Fruit fly (Drosophila melanogaster) whole organism, embryonic: ENCODE results near the gene osk.
A peak's percentile ranks its signal among the peaks of the same experiment; 100 is the strongest.

Experiments
- Aef1 ChIP-seq: fragments of 200-800 bp; sonication (Bioruptor generic); IDR thresholded peaks from 3 replicates; pipeline ENCODE4 v1.3.6; 2022; ENCODE audit warnings: missing biosample characterization, missing genetic modification characterization
- Antp ChIP-seq: fragments of 200-800 bp; sonication (Bioruptor generic); optimal IDR thresholded peaks from 3 replicates; lab custom pipeline; 2016; ENCODE audit warnings: missing biosample characterization, missing genetic modification characterization
- Awh ChIP-seq: fragments of 200-800 bp; sonication (Bioruptor generic); IDR thresholded peaks from 2 replicates; pipeline ENCODE4, ENCODE4 v1.3.6; 2022; ENCODE audit warnings: missing biosample characterization, missing genetic modification characterization
- B-H1 ChIP-seq: fragments of 200-800 bp; sonication (Bioruptor generic); IDR thresholded peaks from 3 replicates; pipeline ENCODE4 v1.3.6; 2022; ENCODE audit warnings: missing biosample characterization, missing genetic modification characterization
- CG10565 ChIP-seq: fragments of 200-800 bp; sonication (Bioruptor generic); optimal IDR thresholded peaks from 3 replicates; lab custom pipeline; 2016; ENCODE audit warnings: missing biosample characterization, mild to moderate bottlenecking, missing genetic modification characterization
- CG11085 ChIP-seq: fragments of 200-800 bp; sonication (Bioruptor generic); IDR thresholded peaks from 2 replicates; pipeline ENCODE4 v1.3.6; 2022; ENCODE audit warnings: missing biosample characterization, missing genetic modification characterization
- CG11093 ChIP-seq: fragments of 200-800 bp; sonication (Bioruptor generic); IDR thresholded peaks from 3 replicates; pipeline ENCODE4 v1.3.6; 2022; ENCODE audit warnings: missing biosample characterization, missing genetic modification characterization
- CG14014 ChIP-seq: fragments of 200-800 bp; sonication (Bioruptor generic); IDR thresholded peaks from 2 replicates; pipeline ENCODE4 v1.3.6; 2022; ENCODE audit warnings: missing biosample characterization, missing genetic modification characterization
- CG17568 ChIP-seq: fragments of 200-800 bp; sonication (Bioruptor generic); optimal IDR thresholded peaks from 2 replicates; lab custom pipeline; 2018; ENCODE audit warnings: missing biosample characterization, mild to moderate bottlenecking, missing genetic modification characterization, moderate library complexity
- CG2129 ChIP-seq: fragments of 200-800 bp; sonication (Bioruptor generic); IDR thresholded peaks from 2 replicates; pipeline ENCODE4 v1.3.6; 2022; ENCODE audit warnings: missing biosample characterization, missing genetic modification characterization; ENCODE audit not compliant: partially characterized antibody
- CG31224 ChIP-seq: fragments of 200-800 bp; sonication (Bioruptor generic); IDR thresholded peaks from 2 replicates; pipeline ENCODE4 v1.3.6; 2022; ENCODE audit warnings: missing biosample characterization, missing genetic modification characterization
- CG4328 ChIP-seq: fragments of 200-800 bp; sonication (Bioruptor generic); optimal IDR thresholded peaks from 3 replicates; lab custom pipeline; 2017; ENCODE audit warnings: missing biosample characterization, missing genetic modification reagents, missing genetic modification characterization
- CG5245 ChIP-seq: fragments of 200-800 bp; sonication (Bioruptor generic); optimal IDR thresholded peaks from 3 replicates; lab custom pipeline; 2016; ENCODE audit warnings: missing biosample characterization, missing genetic modification characterization
- CG6683 ChIP-seq: fragments of 200-800 bp; sonication (Bioruptor generic); optimal IDR thresholded peaks from 2 replicates; lab custom pipeline; 2017; ENCODE audit warnings: missing biosample characterization, mild to moderate bottlenecking, missing genetic modification characterization, missing genetic modification reagents
- CG8281 ChIP-seq: fragments of 200-800 bp; sonication (Bioruptor generic); optimal IDR thresholded peaks from 2 replicates; lab custom pipeline; 2018; ENCODE audit warnings: missing biosample characterization, mild to moderate bottlenecking, missing genetic modification characterization, moderate library complexity
- CG8388 ChIP-seq: fragments of 200-800 bp; sonication (Bioruptor generic); optimal IDR thresholded peaks from 2 replicates; lab custom pipeline; 2019; ENCODE audit warnings: missing biosample characterization, mild to moderate bottlenecking, missing genetic modification characterization, moderate library complexity
- CG8765 ChIP-seq: fragments of 200-800 bp; sonication (Bioruptor generic); IDR thresholded peaks from 2 replicates; pipeline ENCODE4 v1.3.6; 2022; ENCODE audit warnings: missing biosample characterization, missing genetic modification characterization
- CG8924 ChIP-seq: fragments of 200-800 bp; optimal IDR thresholded peaks from 3 replicates; lab custom pipeline; 2019; ENCODE audit warnings: missing biosample characterization, mild to moderate bottlenecking, missing genetic modification characterization, moderate library complexity
- CG9797 ChIP-seq: fragments of 200-800 bp; sonication (Bioruptor generic); optimal IDR thresholded peaks from 3 replicates; lab custom pipeline; 2018; ENCODE audit warnings: missing biosample characterization, mild to moderate bottlenecking, missing genetic modification characterization
- CrebB ChIP-seq: fragments of 200-800 bp; sonication (Bioruptor generic); optimal IDR thresholded peaks from 3 replicates; lab custom pipeline; 2018; ENCODE audit warnings: missing biosample characterization, mild to moderate bottlenecking, missing genetic modification characterization
- Dad ChIP-seq: fragments of 200-800 bp; sonication (Bioruptor generic); optimal IDR thresholded peaks from 3 replicates; lab custom pipeline; 2016; ENCODE audit warnings: missing biosample characterization, missing genetic modification characterization
- E2f1 ChIP-seq: fragments of 200-800 bp; sonication (Bioruptor generic); IDR thresholded peaks from 2 replicates; pipeline ENCODE4 v1.3.6; 2022; ENCODE audit warnings: missing biosample characterization, missing genetic modification characterization
- Hmx ChIP-seq: fragments of 200-800 bp; sonication (Bioruptor generic); optimal IDR thresholded peaks from 2 replicates; lab custom pipeline; 2016; ENCODE audit warnings: missing biosample characterization, missing genetic modification characterization
- Lhr ChIP-seq: fragments of 200-800 bp; sonication (Bioruptor generic); optimal IDR thresholded peaks from 3 replicates; lab custom pipeline; 2017; ENCODE audit warnings: mild to moderate bottlenecking, missing biosample characterization, missing genetic modification reagents, missing genetic modification characterization
- Oli ChIP-seq: fragments of 200-800 bp; sonication (Bioruptor generic); optimal IDR thresholded peaks from 2 replicates; lab custom pipeline; 2018; ENCODE audit warnings: missing biosample characterization, mild to moderate bottlenecking, missing genetic modification characterization, moderate library complexity
- Optix ChIP-seq: fragments of 200-800 bp; sonication (Bioruptor generic); IDR thresholded peaks from 3 replicates; pipeline ENCODE4 v1.3.6; 2022; ENCODE audit warnings: missing biosample characterization, missing genetic modification characterization
- Ptx1 ChIP-seq: fragments of 200-800 bp; sonication (Bioruptor generic); IDR thresholded peaks from 2 replicates; pipeline ENCODE4 v1.3.6; 2022; ENCODE audit warnings: missing biosample characterization, missing genetic modification characterization
- Sox102F ChIP-seq: fragments of 200-800 bp; sonication (Bioruptor generic); optimal IDR thresholded peaks from 2 replicates; lab custom pipeline; 2018; ENCODE audit warnings: missing biosample characterization, mild to moderate bottlenecking, missing genetic modification characterization, moderate library complexity
- YL-1 ChIP-seq: fragments of 200-800 bp; sonication (Bioruptor generic); optimal IDR thresholded peaks from 3 replicates; lab custom pipeline; 2017; ENCODE audit warnings: missing biosample characterization, mild to moderate bottlenecking, missing genetic modification characterization
- cad ChIP-seq: fragments of >200 bp; optimal IDR thresholded peaks from 2 replicates; lab custom pipeline; 2017; ENCODE audit warnings: missing biosample characterization, missing genetic modification characterization
- chif ChIP-seq, 2 experiments: fragments of 200-800 bp; sonication (Bioruptor generic); optimal IDR thresholded peaks; 3 replicates each; lab custom pipeline; 2016; ENCODE audit warnings: missing biosample characterization in 2 of 2, missing genetic modification characterization in 2 of 2
- disco-r ChIP-seq: fragments of 200-800 bp; sonication (Bioruptor generic); optimal IDR thresholded peaks from 2 replicates; lab custom pipeline; 2016; ENCODE audit warnings: missing biosample characterization, missing genetic modification characterization
- dysf ChIP-seq: fragments of 200-800 bp; sonication (Bioruptor generic); IDR thresholded peaks from 3 replicates; pipeline ENCODE4 v1.3.6; 2022; ENCODE audit warnings: missing biosample characterization, missing genetic modification characterization
- gce ChIP-seq: fragments of 200-800 bp; sonication (Bioruptor generic); IDR thresholded peaks from 3 replicates; pipeline ENCODE4 v1.3.6; 2022; ENCODE audit warnings: missing biosample characterization, missing genetic modification characterization
- grau ChIP-seq: fragments of 200-800 bp; optimal IDR thresholded peaks from 3 replicates; lab custom pipeline; 2019; ENCODE audit warnings: missing biosample characterization, mild to moderate bottlenecking, missing genetic modification characterization, moderate library complexity
- gsb-n ChIP-seq: fragments of 200-800 bp; sonication (Bioruptor generic); optimal IDR thresholded peaks from 3 replicates; lab custom pipeline; 2018; ENCODE audit warnings: missing biosample characterization, mild to moderate bottlenecking, missing genetic modification characterization
- hkb ChIP-seq, 2 experiments: fragments of 200-800 bp in 1 of 2; fragments of >200 bp in 1 of 2; sonication (Bioruptor generic) in 1 of 2; IDR thresholded peaks in 1 of 2; optimal IDR thresholded peaks in 1 of 2; 2 replicates each; pipeline versions ENCODE4 v1.3.6 to Lab custom; 2017 to 2022; ENCODE audit warnings: missing biosample characterization in 1 of 2, missing genetic modification characterization in 1 of 2
- jigr1 ChIP-seq: fragments of 200-800 bp; sonication (Bioruptor generic); IDR thresholded peaks from 3 replicates; pipeline ENCODE4 v1.3.6; 2022; ENCODE audit warnings: missing biosample characterization, missing genetic modification characterization
- mld ChIP-seq: fragments of 200-800 bp; sonication (Bioruptor generic); IDR thresholded peaks from 3 replicates; pipeline ENCODE4 v1.3.6; 2022; ENCODE audit warnings: missing biosample characterization, missing genetic modification characterization; ENCODE audit not compliant: partially characterized antibody
- nau ChIP-seq: fragments of 200-800 bp; sonication (Bioruptor generic); optimal IDR thresholded peaks from 3 replicates; lab custom pipeline; 2017; ENCODE audit warnings: missing biosample characterization, mild to moderate bottlenecking, missing genetic modification characterization, missing genetic modification reagents
- pb ChIP-seq: fragments of 200-800 bp; sonication (Bioruptor generic); optimal IDR thresholded peaks from 3 replicates; lab custom pipeline; 2016; ENCODE audit warnings: missing biosample characterization, missing genetic modification characterization
- ranshi ChIP-seq: fragments of 200-800 bp; sonication (Bioruptor generic); IDR thresholded peaks from 2 replicates; pipeline ENCODE4 v1.3.6; 2022; ENCODE audit warnings: missing biosample characterization, missing genetic modification characterization
- scrt ChIP-seq: fragments of 200-800 bp; sonication (Bioruptor generic); optimal IDR thresholded peaks from 2 replicates; lab custom pipeline; 2018; ENCODE audit warnings: missing biosample characterization, mild to moderate bottlenecking, missing genetic modification characterization, moderate library complexity
- slou ChIP-seq: fragments of 200-800 bp; sonication (Bioruptor generic); optimal IDR thresholded peaks from 3 replicates; lab custom pipeline; 2016; ENCODE audit warnings: missing biosample characterization, missing genetic modification characterization
- sob ChIP-seq: fragments of 200-800 bp; sonication (Bioruptor generic); IDR thresholded peaks from 2 replicates; pipeline ENCODE4 v1.3.6; 2022; ENCODE audit warnings: missing biosample characterization, missing genetic modification characterization
- ssp ChIP-seq: fragments of 200-800 bp; sonication (Bioruptor generic); IDR thresholded peaks from 2 replicates; pipeline ENCODE4 v1.3.6; 2022; ENCODE audit warnings: missing biosample characterization, missing genetic modification characterization
- twi ChIP-seq: fragments of 200-800 bp; optimal IDR thresholded peaks from 2 replicates; lab custom pipeline; 2019; ENCODE audit warnings: missing biosample characterization, mild to moderate bottlenecking, missing genetic modification characterization, moderate library complexity
- vfl ChIP-seq: fragments of 200-800 bp; sonication (Bioruptor generic); optimal IDR thresholded peaks from 2 replicates; lab custom pipeline; 2016; ENCODE audit warnings: missing biosample characterization, missing genetic modification characterization
- zen2 ChIP-seq: fragments of 200-800 bp; sonication (Bioruptor generic); IDR thresholded peaks from 3 replicates; pipeline ENCODE4 v1.3.6; 2022; ENCODE audit warnings: missing biosample characterization, missing genetic modification characterization; ENCODE audit not compliant: partially characterized antibody

Gene osk

DNA sequence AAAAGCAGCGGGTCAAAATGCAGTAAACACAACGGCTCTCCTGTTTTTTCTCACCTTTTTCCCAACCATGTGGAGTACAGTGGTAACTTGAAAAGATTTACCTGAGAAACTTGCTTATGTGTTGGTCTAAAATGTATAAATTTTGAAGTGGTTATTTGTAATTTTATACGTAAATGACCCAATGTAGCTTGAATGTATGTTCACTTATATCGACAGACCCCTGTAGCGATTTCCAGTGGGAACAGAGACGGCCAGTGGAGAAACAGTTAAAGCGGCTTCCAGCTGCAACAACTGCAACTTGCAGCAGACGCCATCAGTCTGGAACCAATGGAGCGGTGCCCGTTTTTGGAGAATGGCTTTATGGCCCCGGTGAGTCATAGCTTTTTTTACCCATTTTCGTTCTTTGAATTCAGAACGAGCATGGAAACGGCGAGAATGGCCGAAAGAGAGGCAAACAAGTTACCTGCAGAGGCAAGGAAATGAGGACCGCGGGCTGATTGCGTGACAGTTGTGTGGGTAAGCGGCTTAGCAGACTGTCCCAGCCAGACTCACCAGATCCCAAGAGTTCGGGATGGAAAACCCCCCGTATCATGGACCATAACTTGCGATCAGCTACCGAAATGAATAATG, 8.9 kb upstream of the osk start (continued):
- no peak for TF ChIP-seq YL-1 (GFP tag; lab: Kevin White, UChicago)
- peak; percentile 45 for TF ChIP-seq twi
- no peak for TF ChIP-seq mld (GFP tag; lab: Robert Waterston, UW)
- peak; percentile 44; the same call in 1 of the 3 replicates for TF ChIP-seq jigr1 (GFP tag; lab: Robert Waterston, UW)
- TF ChIP-seq CrebB (tag; lab: Kevin White, UChicago) = peak; percentile 16
- no peak for TF ChIP-seq vfl
- TF ChIP-seq hkb (optimal IDR thresholded peaks at IDR 0.05; lab: Kevin White, UChicago) = no peak
- TF ChIP-seq hkb (GFP tag; IDR thresholded peaks at IDR 0.05; lab: Robert Waterston, UW) = peak; percentile 26; the same call in 1 of the 2 replicates
- TF ChIP-seq gsb-n (tag; lab: Kevin White, UChicago) = peak; percentile 73
- TF ChIP-seq Antp = peak; percentile 41
- TF ChIP-seq CG8388 (GFP tag; lab: Kevin White, UChicago) = peak; percentile 68
- TF ChIP-seq ranshi (GFP tag; lab: Robert Waterston, UW) = no peak; the same call in 1 of the 2 replicates
- TF ChIP-seq CG2129 (GFP tag; lab: Robert Waterston, UW) = no peak
- peak; percentile 50 for TF ChIP-seq CG17568 (GFP tag; lab: Kevin White, UChicago)
- no peak for TF ChIP-seq CG8281
- TF ChIP-seq Dad = no peak
- peak; percentile 41; the same call in 1 of the 3 replicates for TF ChIP-seq B-H1 (GFP tag; lab: Robert Waterston, UW)
- no peak for TF ChIP-seq sob (GFP tag; lab: Robert Waterston, UW)
- no peak for TF ChIP-seq CG4328 (GFP tag; lab: Kevin White, UChicago)
- TF ChIP-seq CG5245 = peak; percentile 59
- no peak for TF ChIP-seq CG10565 (GFP tag; lab: Kevin White, UChicago)
- TF ChIP-seq nau = no peak
- no peak for TF ChIP-seq Aef1
- peak; percentile 54 for TF ChIP-seq Oli (tag; lab: Kevin White, UChicago)
- TF ChIP-seq grau (tag; lab: Kevin White, UChicago) = peak; percentile 97
- 0 out of 2 replicates have a peak, but pooled peaks have one; percentile 6 for TF ChIP-seq CG31224 (GFP tag; lab: Robert Waterston, UW)
- peak; percentile 6 for TF ChIP-seq CG9797 (GFP tag; lab: Kevin White, UChicago)
- no peak for TF ChIP-seq disco-r (GFP tag; lab: Kevin White, UChicago)
- TF ChIP-seq zen2 = no peak
- peak; percentile 49 for TF ChIP-seq Sox102F
- peak; percentile 49; the same call in 1 of the 2 replicates for TF ChIP-seq CG8765
- TF ChIP-seq CG8924 (tag; lab: Kevin White, UChicago) = peak; percentile 73
- TF ChIP-seq chif (GFP tag; optimal IDR thresholded peaks at IDR 0.05; lab: Kevin White, UChicago) = peak; percentile 70 to 79
- TF ChIP-seq Ptx1 (GFP tag; lab: Robert Waterston, UW) = peak; percentile 61
- TF ChIP-seq slou (GFP tag; lab: Kevin White, UChicago) = no peak
- TF ChIP-seq Hmx = no peak
- peak; percentile 55; the same call in 1 of the 3 replicates for TF ChIP-seq CG11093 (GFP tag; lab: Robert Waterston, UW)
- TF ChIP-seq Optix (GFP tag; lab: Robert Waterston, UW) = 0 out of 3 replicates have a peak, but pooled peaks have one; percentile 8
- no peak for TF ChIP-seq CG14014 (GFP tag; lab: Robert Waterston, UW)
- peak; percentile 8 for TF ChIP-seq scrt
- no peak for TF ChIP-seq pb (GFP tag; lab: Kevin White, UChicago)
- TF ChIP-seq CG6683 = peak; percentile 1
- TF ChIP-seq gce (GFP tag; lab: Robert Waterston, UW) = peak; percentile 64; the same call in 1 of the 3 replicates
- TF ChIP-seq CG11085 (GFP tag; lab: Robert Waterston, UW) = 0 out of 2 replicates have a peak, but pooled peaks have one; percentile 21
- peak; percentile 64 for TF ChIP-seq ssp
- peak; percentile 86 for TF ChIP-seq Awh (GFP tag; lab: Robert Waterston, UW)
- peak; percentile 66; the same call in 1 of the 3 replicates for TF ChIP-seq dysf
- no peak for TF ChIP-seq cad (GFP tag; lab: Kevin White, UChicago)
- TF ChIP-seq E2f1 (GFP tag; lab: Robert Waterston, UW) = peak; percentile 35; the same call in 1 of the 2 replicates
- TF ChIP-seq Lhr (GFP tag; lab: Kevin White, UChicago) = no peak
